Worm (Caenorhabditis elegans) whole organism, mixed stage, embryonic: Measurements from ENCODE around the gene sru-27.

Source experiments
- blmp-1 ChIP-seq: fragments of 150-350 bp; optimal IDR thresholded peaks from 2 replicates; lab custom pipeline; 2014; ENCODE audit warnings: missing biosample characterization, missing genetic modification characterization
- ceh-39 ChIP-seq: fragments of 150-350 bp; optimal IDR thresholded peaks from 2 replicates; lab custom pipeline; 2014; ENCODE audit warnings: missing biosample characterization, missing genetic modification characterization
- ceh-43 ChIP-seq: fragments of 200-800 bp; sonication (Bioruptor generic); optimal IDR thresholded peaks from 2 replicates; lab custom pipeline; 2018; ENCODE audit warnings: mild to moderate bottlenecking, missing genetic modification characterization, moderate library complexity, missing compliant biosample characterization
- ceh-83 ChIP-seq: fragments of 200-800 bp; sonication (Bioruptor generic); optimal IDR thresholded peaks from 2 replicates; lab custom pipeline; 2018; ENCODE audit warnings: mild to moderate bottlenecking, missing genetic modification characterization, missing compliant biosample characterization
- elt-3 ChIP-seq: fragments of 150-350 bp; optimal IDR thresholded peaks from 2 replicates; lab custom pipeline; 2014; ENCODE audit warnings: missing biosample characterization, missing genetic modification characterization
- lin-13 ChIP-seq: fragments of 150-350 bp; optimal IDR thresholded peaks from 2 replicates; lab custom pipeline; 2014; ENCODE audit warnings: missing biosample characterization, missing genetic modification characterization
- mab-5 ChIP-seq: fragments of 150-350 bp; optimal IDR thresholded peaks from 2 replicates; lab custom pipeline; 2014; ENCODE audit warnings: missing biosample characterization, missing genetic modification characterization
- pha-4 ChIP-seq: fragments of 150-350 bp; optimal IDR thresholded peaks from 2 replicates; lab custom pipeline; 2018; ENCODE audit warnings: missing biosample characterization, missing genetic modification reagents, missing genetic modification characterization
- sem-2 ChIP-seq: fragments of 200-800 bp; sonication (Bioruptor generic); optimal IDR thresholded peaks from 2 replicates; lab custom pipeline; 2018; ENCODE audit warnings: mild to moderate bottlenecking, missing genetic modification characterization, missing compliant biosample characterization
- snpc-4 ChIP-seq: fragments of 150-350 bp; optimal IDR thresholded peaks from 2 replicates; lab custom pipeline; 2014; ENCODE audit warnings: missing biosample characterization, missing genetic modification characterization
- tbx-8 ChIP-seq: fragments of 200-800 bp; sonication (Bioruptor generic); optimal IDR thresholded peaks from 2 replicates; lab custom pipeline; 2018; ENCODE audit warnings: mild to moderate bottlenecking, missing genetic modification characterization, moderate library complexity, missing compliant biosample characterization
- unc-62 ChIP-seq: fragments of 150-350 bp; optimal IDR thresholded peaks from 2 replicates; lab custom pipeline; 2014; ENCODE audit warnings: missing biosample characterization, missing genetic modification reagents, missing genetic modification characterization

- TF ChIP-seq snpc-4 (tag; lab: Kevin White, UChicago): no peak
- TF ChIP-seq mab-5: no peak
- no peak for TF ChIP-seq unc-62 (GFP tag; lab: Kevin White, UChicago)
- no peak for TF ChIP-seq ceh-83 (GFP tag; lab: Kevin White, UChicago)
- no peak for TF ChIP-seq sem-2
- no peak for TF ChIP-seq blmp-1 (tag; lab: Kevin White, UChicago)
- no peak for TF ChIP-seq ceh-39 (tag; lab: Kevin White, UChicago)
- no peak for TF ChIP-seq pha-4
- TF ChIP-seq tbx-8 (GFP tag; lab: Kevin White, UChicago): no peak
- no peak for TF ChIP-seq ceh-43 (GFP tag; lab: Kevin White, UChicago)
- TF ChIP-seq lin-13: no peak
- no peak for TF ChIP-seq elt-3 (tag; lab: Kevin White, UChicago)
Observed at ce11 chrV:1488642-1489041, 10.6 kb upstream of the sru-27 start.
